Worm (Caenorhabditis elegans): ENCODE measurements around the gene C53D6.6.

DNA sequence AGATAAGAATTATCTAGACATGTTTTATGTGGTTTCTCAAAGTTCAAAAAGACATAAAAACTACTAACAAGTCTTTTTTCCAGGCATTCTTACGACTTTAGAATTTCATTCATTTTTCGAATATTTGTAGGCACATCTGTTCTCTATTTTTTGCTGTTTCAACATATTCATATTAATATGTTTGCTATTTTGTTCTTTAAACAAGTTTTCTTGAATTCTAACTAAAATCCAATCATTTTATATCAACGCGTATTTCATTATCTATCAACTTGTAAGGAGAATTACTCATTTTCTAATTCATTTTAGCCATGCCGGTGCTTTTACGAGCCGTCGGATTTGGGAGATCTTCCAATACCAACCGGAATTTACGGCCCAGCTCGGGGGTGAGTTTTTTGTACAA is 49.6 kb upstream of the C53D6.6 start, which contains the start of gene twk-8:
- no peak for TF ChIP-seq ama-1 (optimal IDR thresholded peaks at IDR 0.05)
- TF ChIP-seq sea-1 (GFP tag; conservative IDR thresholded peaks at IDR 0.05), result no peak
- TF ChIP-seq tbx-37 (GFP tag; conservative IDR thresholded peaks at IDR 0.05), result no peak
- no peak for TF ChIP-seq scrt-1 (GFP tag; IDR thresholded peaks at IDR 0.05)
- no peak for TF ChIP-seq hmbx-1 (tag; optimal IDR thresholded peaks at IDR 0.05)

All from whole organism, early embryonic.